Fruit fly (Drosophila melanogaster) whole organism, embryonic: ENCODE data around the gene CG13086.

Experiments
- CG10209 ChIP-seq: fragments of 200-800 bp; sonication (Bioruptor generic); optimal IDR thresholded peaks from 3 replicates; lab custom pipeline; 2017; ENCODE audit warnings: missing biosample characterization, mild to moderate bottlenecking, missing genetic modification characterization, missing genetic modification reagents
- CG1024 ChIP-seq: fragments of 200-800 bp; sonication (Bioruptor generic); IDR thresholded peaks from 2 replicates; pipeline ENCODE4 v1.3.6; 2022; ENCODE audit warnings: missing biosample characterization, missing genetic modification characterization
- CG17912 ChIP-seq: fragments of 200-800 bp; sonication (Bioruptor generic); optimal IDR thresholded peaks from 2 replicates; lab custom pipeline; 2018; ENCODE audit warnings: missing biosample characterization, mild to moderate bottlenecking, missing genetic modification characterization
- Doc2 ChIP-seq: fragments of 200-800 bp; sonication (Bioruptor generic); IDR thresholded peaks from 2 replicates; pipeline ENCODE4 v1.3.6; 2022; ENCODE audit warnings: missing biosample characterization, missing genetic modification characterization
- Spps ChIP-seq: fragments of 200-800 bp; sonication (Bioruptor generic); optimal IDR thresholded peaks from 2 replicates; lab custom pipeline; 2018; ENCODE audit warnings: missing biosample characterization, mild to moderate bottlenecking, missing genetic modification characterization
- amos ChIP-seq: fragments of 200-800 bp; sonication (Bioruptor generic); IDR thresholded peaks from 2 replicates; pipeline ENCODE4 v1.3.6; 2022; ENCODE audit warnings: missing biosample characterization, missing genetic modification characterization; ENCODE audit not compliant: partially characterized antibody
- peb ChIP-seq: fragments of 200-800 bp; sonication (Bioruptor generic); IDR thresholded peaks from 2 replicates; pipeline ENCODE4 v1.3.6; 2022; ENCODE audit warnings: missing biosample characterization, missing genetic modification characterization

- TF ChIP-seq amos, result 0 out of 2 replicates have a peak, but pooled peaks have one; percentile 15
- no peak for TF ChIP-seq peb (GFP tag; lab: Robert Waterston, UW)
- no peak for TF ChIP-seq CG17912 (GFP tag; lab: Kevin White, UChicago)
- no peak for TF ChIP-seq CG1024
- no peak for TF ChIP-seq Spps (tag; lab: Kevin White, UChicago)
- TF ChIP-seq Doc2 (GFP tag; lab: Robert Waterston, UW), result no peak
- no peak for TF ChIP-seq CG10209 (GFP tag; lab: Kevin White, UChicago)
These were observed at the start of gene CG13086 for dm6 chr2L:19364075-19364474.
